Fruit fly (Drosophila melanogaster): ENCODE results near the gene alphaTub85E.

Gene alphaTub85E

dm6 chr3R:9740713-9741112, 7.7 kb upstream of the alphaTub85E start, which contains the start of gene Pnn (continued):
- TF ChIP-seq chif (GFP tag; optimal IDR thresholded peaks at IDR 0.05) (no peak), D19A (tag; optimal IDR thresholded peaks at IDR 0.05) (no peak), lab (GFP tag; optimal IDR thresholded peaks at IDR 0.05) (no peak), phol (tag; optimal IDR thresholded peaks at IDR 0.05) (peak; percentile 21), CG13775 (GFP tag; optimal IDR thresholded peaks at IDR 0.05) (no peak), YL-1 (GFP tag; optimal IDR thresholded peaks at IDR 0.05) (peak; percentile 21), bcd (GFP tag; optimal IDR thresholded peaks at IDR 0.05) (no peak), vnd (GFP tag; IDR thresholded peaks at IDR 0.05; ENCODE audit: partially characterized antibody) (peak; percentile 90), CG13424 (tag; optimal IDR thresholded peaks at IDR 0.05) (no peak), knrl (GFP tag; IDR thresholded peaks at IDR 0.05; ENCODE audit: partially characterized antibody) (peak; percentile 92), C15 (GFP tag; IDR thresholded peaks at IDR 0.05) (no peak), cg (GFP tag; optimal IDR thresholded peaks at IDR 0.05) (no peak), Sox100B (GFP tag; optimal IDR thresholded peaks at IDR 0.05) (peak; percentile 6), jumu (GFP tag; optimal IDR thresholded peaks at IDR 0.05) (no peak), Med (GFP tag) (peak; percentile 56), CG12659 (GFP tag; optimal IDR thresholded peaks at IDR 0.05) (peak; percentile 30), Neu2 (GFP tag; optimal IDR thresholded peaks at IDR 0.05; ENCODE audit: borderline replicate concordance) (no peak), slbo (GFP tag; IDR thresholded peaks at IDR 0.05) (no peak), ham (GFP tag; IDR thresholded peaks at IDR 0.05) (no peak), CG7963 (GFP tag; IDR thresholded peaks at IDR 0.05; ENCODE audit: partially characterized antibody) (peak; percentile 87), hbn (GFP tag; IDR thresholded peaks at IDR 0.05; ENCODE audit: partially characterized antibody) (peak; percentile 87), HmgZ (tag; optimal IDR thresholded peaks at IDR 0.05) (peak; percentile 21), hb (GFP tag; IDR thresholded peaks at IDR 0.05; ENCODE audit: partially characterized antibody) (peak; percentile 86), HLH4C (GFP tag; IDR thresholded peaks at IDR 0.05; ENCODE audit: partially characterized antibody) (peak; percentile 84), Rfx (GFP tag; IDR thresholded peaks at IDR 0.05) (no peak), mam (GFP tag; optimal IDR thresholded peaks at IDR 0.05) (no peak), dimm (GFP tag; IDR thresholded peaks at IDR 0.05) (no peak), CG1832 (GFP tag; optimal IDR thresholded peaks at IDR 0.05) (no peak), CG9797 (GFP tag; optimal IDR thresholded peaks at IDR 0.05) (peak; percentile 17), CG13287 (GFP tag; IDR thresholded peaks at IDR 0.05; ENCODE audit: partially characterized antibody) (peak; percentile 95), CG17829 (tag; optimal IDR thresholded peaks at IDR 0.05) (peak; percentile 24), sug (tag; optimal IDR thresholded peaks at IDR 0.05) (peak; percentile 10), CG5245 (GFP tag; optimal IDR thresholded peaks at IDR 0.05) (no peak), CG34224 (GFP tag; IDR thresholded peaks at IDR 0.05; ENCODE audit: partially characterized antibody) (peak; percentile 88), CG4360 (GFP tag; IDR thresholded peaks at IDR 0.05) (no peak), CG9437 (GFP tag; optimal IDR thresholded peaks at IDR 0.05) (peak; percentile 22), fd96Cb (tag; optimal IDR thresholded peaks at IDR 0.05) (no peak), Lim3 (GFP tag; IDR thresholded peaks at IDR 0.05) (no peak), chinmo (GFP tag; IDR thresholded peaks at IDR 0.05; ENCODE audit: partially characterized antibody) (peak; percentile 61; the same call in 1 of the 4 replicates), disco-r (GFP tag; optimal IDR thresholded peaks at IDR 0.05) (no peak), chm (GFP tag; IDR thresholded peaks at IDR 0.05) (no peak), MBD-R2 (GFP tag; IDR thresholded peaks at IDR 0.05) (peak; percentile 91), CG10274 (GFP tag; optimal IDR thresholded peaks at IDR 0.05) (no peak), Ssrp (tag; optimal IDR thresholded peaks at IDR 0.05) (no peak), NC2β (GFP tag; optimal IDR thresholded peaks at IDR 0.05) (no peak), CG2889 (GFP tag; IDR thresholded peaks at IDR 0.05) (no peak), nerfin-2 (GFP tag; IDR thresholded peaks at IDR 0.05; ENCODE audit: partially characterized antibody) (peak; percentile 69), CG2199 (GFP tag; IDR thresholded peaks at IDR 0.05) (no peak), lbe (GFP tag; optimal IDR thresholded peaks at IDR 0.05) (no peak), sna (GFP tag; IDR thresholded peaks at IDR 0.05; ENCODE audit: partially characterized antibody) (peak; percentile 87)

All from whole organism, embryonic.